Worm (Caenorhabditis elegans): ENCODE measurements around the gene trpp-6.

ce11 chrV:10042254-10042653 lies 50.6 kb downstream of the trpp-6 start:
- peak; percentile 11 for TF ChIP-seq nhr-11 (tag; optimal IDR thresholded peaks at IDR 0.05)
- no peak for TF ChIP-seq unc-62 (GFP tag; optimal IDR thresholded peaks at IDR 0.05)
- peak; percentile 95 to 98 for TF ChIP-seq lsy-2 (tag; optimal IDR thresholded peaks at IDR 0.05)
